Fruit fly (Drosophila melanogaster): ENCODE measurements around the gene vvl.

dm6 chr3L:6809396-6809795 lies 19.4 kb downstream of the vvl start:
- TF ChIP-seq CTCF (optimal IDR thresholded peaks at IDR 0.05) (no peak), CG8478 (optimal IDR thresholded peaks at IDR 0.05) (no peak)

All from S2 (cell line).